Fruit fly (Drosophila melanogaster): ENCODE results near the gene prc.

- TF ChIP-seq CG4730 (GFP tag; IDR thresholded peaks at IDR 0.05) (no peak), CG14860 (GFP tag; IDR thresholded peaks at IDR 0.05; ENCODE audit: partially characterized antibody) (no peak)
Observed at dm6 chr3L:11918217-11918616, 47.7 kb downstream of the prc start.

Measured in whole organism, embryonic.